Worm (Caenorhabditis elegans) whole organism, L2 larva: ENCODE data around the gene F58B4.3.
A peak's percentile ranks its signal among the peaks of the same experiment; 100 is the strongest.

Experiments
- C34F6.9 ChIP-seq: fragments of 150-350 bp; optimal IDR thresholded peaks from 2 replicates; lab custom pipeline; 2014; ENCODE audit warnings: missing biosample characterization, missing genetic modification characterization
- F13H6.1 ChIP-seq: sonication (generic microtip); optimal IDR thresholded peaks from 2 replicates; lab custom pipeline; 2016; ENCODE audit warnings: missing genetic modification characterization, missing compliant biosample characterization
- R02D3.7 ChIP-seq: fragments of 150-350 bp; optimal IDR thresholded peaks from 2 replicates; lab custom pipeline; 2014; ENCODE audit warnings: missing biosample characterization, missing genetic modification characterization
- Y55F3AM.14 ChIP-seq: fragments of 200-800 bp; sonication (Bioruptor generic); optimal IDR thresholded peaks from 2 replicates; lab custom pipeline; 2018; ENCODE audit warnings: mild to moderate bottlenecking, missing genetic modification characterization, missing compliant biosample characterization
- ZK546.5 ChIP-seq: sonication (generic microtip); optimal IDR thresholded peaks from 2 replicates; lab custom pipeline; 2017; ENCODE audit warnings: missing biosample characterization, missing genetic modification characterization
- alr-1 ChIP-seq: fragments of 150-350 bp; optimal IDR thresholded peaks from 2 replicates; lab custom pipeline; 2014; ENCODE audit warnings: missing biosample characterization, missing genetic modification characterization
- aly-2 ChIP-seq: fragments of 150-350 bp; optimal IDR thresholded peaks from 2 replicates; lab custom pipeline; 2014; ENCODE audit warnings: missing biosample characterization, missing genetic modification characterization
- ama-1 ChIP-seq: fragments of 150-350 bp; optimal IDR thresholded peaks from 2 replicates; lab custom pipeline; 2018; ENCODE audit warnings: inconsistent platforms
- blmp-1 ChIP-seq: sonication (generic microtip); optimal IDR thresholded peaks from 2 replicates; lab custom pipeline; 2017; ENCODE audit warnings: missing genetic modification characterization, mild to moderate bottlenecking, missing compliant biosample characterization, antibody characterized with exemption, moderate library complexity; ENCODE audit not compliant: insufficient read depth
- ceh-16 ChIP-seq: fragments of 150-350 bp; optimal IDR thresholded peaks from 2 replicates; lab custom pipeline; 2014; ENCODE audit warnings: missing biosample characterization, missing genetic modification characterization
- ceh-82 ChIP-seq: fragments of 150-350 bp; optimal IDR thresholded peaks from 2 replicates; lab custom pipeline; 2014; ENCODE audit warnings: missing biosample characterization, missing genetic modification characterization
- crh-2 ChIP-seq: sonication (generic microtip); optimal IDR thresholded peaks from 2 replicates; lab custom pipeline; 2017; ENCODE audit warnings: missing biosample characterization, missing genetic modification characterization
- dmd-4 ChIP-seq: sonication (generic microtip); optimal IDR thresholded peaks from 2 replicates; lab custom pipeline; 2017; ENCODE audit warnings: missing biosample characterization, missing genetic modification characterization
- egl-27 ChIP-seq: sonication (generic microtip); optimal IDR thresholded peaks from 3 replicates; lab custom pipeline; 2017; ENCODE audit warnings: missing biosample characterization, missing genetic modification reagents, missing genetic modification characterization
- elt-1 ChIP-seq: fragments of 150-350 bp; optimal IDR thresholded peaks from 2 replicates; lab custom pipeline; 2014; ENCODE audit warnings: missing biosample characterization, missing genetic modification characterization
- elt-3 ChIP-seq: sonication (generic microtip); optimal IDR thresholded peaks from 2 replicates; lab custom pipeline; 2017; ENCODE audit warnings: missing biosample characterization, missing genetic modification characterization
- fos-1 ChIP-seq: fragments of 150-350 bp; optimal IDR thresholded peaks from 2 replicates; lab custom pipeline; 2014; ENCODE audit warnings: missing biosample characterization, missing genetic modification characterization
- gmeb-1 ChIP-seq: fragments of 150-350 bp; optimal IDR thresholded peaks from 2 replicates; lab custom pipeline; 2014; ENCODE audit warnings: missing biosample characterization, missing genetic modification characterization
- lin-11 ChIP-seq: fragments of 150-350 bp; sonication (generic microtip); optimal IDR thresholded peaks from 2 replicates; lab custom pipeline; 2014; ENCODE audit warnings: missing biosample characterization, missing genetic modification characterization, inconsistent platforms, mixed read lengths
- lin-39 ChIP-seq: fragments of 150-350 bp; optimal IDR thresholded peaks from 2 replicates; lab custom pipeline; 2014; ENCODE audit warnings: missing biosample characterization, missing genetic modification reagents, missing genetic modification characterization
- lsy-2 ChIP-seq, 2 experiments: fragments of 150-350 bp in 1 of 2; sonication (generic microtip) in 1 of 2; optimal IDR thresholded peaks; 2 replicates each; lab custom pipeline; 2014 to 2017; ENCODE audit warnings: missing biosample characterization in 2 of 2, missing genetic modification characterization in 2 of 2
- mbf-1 ChIP-seq: sonication (generic microtip); optimal IDR thresholded peaks from 2 replicates; lab custom pipeline; 2017; ENCODE audit warnings: missing biosample characterization, missing genetic modification characterization
- mdl-1 ChIP-seq, 2 experiments: fragments of 150-350 bp in 1 of 2; sonication (generic microtip) in 1 of 2; optimal IDR thresholded peaks; 2 replicates each; lab custom pipeline; 2017; ENCODE audit warnings: missing biosample characterization in 2 of 2, missing genetic modification characterization in 2 of 2
- nhr-11 ChIP-seq: fragments of 150-350 bp; optimal IDR thresholded peaks from 2 replicates; lab custom pipeline; 2014; ENCODE audit warnings: missing biosample characterization, missing genetic modification characterization
- nhr-12 ChIP-seq: fragments of 150-350 bp; optimal IDR thresholded peaks from 2 replicates; lab custom pipeline; 2014; ENCODE audit warnings: missing biosample characterization, missing genetic modification characterization
- nhr-129 ChIP-seq: fragments of 150-350 bp; optimal IDR thresholded peaks from 2 replicates; lab custom pipeline; 2014; ENCODE audit warnings: missing biosample characterization, missing genetic modification characterization
- nhr-21 ChIP-seq: fragments of 150-350 bp; optimal IDR thresholded peaks from 2 replicates; lab custom pipeline; 2014; ENCODE audit warnings: missing biosample characterization, missing genetic modification characterization
- nhr-23 ChIP-seq: fragments of 150-350 bp; optimal IDR thresholded peaks from 2 replicates; lab custom pipeline; 2014; ENCODE audit warnings: missing biosample characterization, missing genetic modification reagents, missing genetic modification characterization
- nhr-237 ChIP-seq: fragments of 150-350 bp; optimal IDR thresholded peaks from 2 replicates; lab custom pipeline; 2014; ENCODE audit warnings: missing biosample characterization, missing genetic modification characterization
- nhr-25 ChIP-seq: fragments of 150-350 bp; sonication (generic microtip); optimal IDR thresholded peaks from 3 replicates; lab custom pipeline; 2014; ENCODE audit warnings: missing biosample characterization, missing genetic modification characterization
- nhr-6 ChIP-seq: fragments of 150-350 bp; optimal IDR thresholded peaks from 2 replicates; lab custom pipeline; 2014; ENCODE audit warnings: missing biosample characterization, missing genetic modification characterization
- peb-1 ChIP-seq: fragments of 150-350 bp; optimal IDR thresholded peaks from 2 replicates; lab custom pipeline; 2014; ENCODE audit warnings: missing biosample characterization, missing genetic modification characterization
- sem-4 ChIP-seq: fragments of 150-350 bp; optimal IDR thresholded peaks from 2 replicates; lab custom pipeline; 2014; ENCODE audit warnings: missing biosample characterization, missing genetic modification reagents, missing genetic modification characterization
- skn-1 ChIP-seq: sonication (generic microtip); optimal IDR thresholded peaks from 2 replicates; lab custom pipeline; 2017; ENCODE audit warnings: missing biosample characterization, missing genetic modification characterization
- sma-3 ChIP-seq: sonication (generic microtip); optimal IDR thresholded peaks from 2 replicates; lab custom pipeline; 2016; ENCODE audit warnings: missing genetic modification reagents, missing genetic modification characterization, missing compliant biosample characterization
- sma-9 ChIP-seq, 2 experiments: fragments of 150-350 bp in 1 of 2; sonication (generic microtip) in 1 of 2; optimal IDR thresholded peaks; 2 replicates each; lab custom pipeline; 2014 to 2016; ENCODE audit warnings: missing genetic modification characterization in 2 of 2, mild to moderate bottlenecking in 1 of 2, missing biosample characterization in 1 of 2, missing compliant biosample characterization in 1 of 2, missing genetic modification reagents in 1 of 2, moderate library complexity in 1 of 2
- snpc-4 ChIP-seq: fragments of 150-350 bp; optimal IDR thresholded peaks from 2 replicates; lab custom pipeline; 2014; ENCODE audit warnings: missing biosample characterization, missing genetic modification characterization
- unc-39 ChIP-seq: fragments of 150-350 bp; optimal IDR thresholded peaks from 2 replicates; lab custom pipeline; 2014; ENCODE audit warnings: missing biosample characterization, missing genetic modification characterization
- unc-55 ChIP-seq: fragments of 150-350 bp; sonication (generic microtip); optimal IDR thresholded peaks from 3 replicates; lab custom pipeline; 2014; ENCODE audit warnings: missing biosample characterization, missing genetic modification reagents, missing genetic modification characterization
- unc-62 ChIP-seq: fragments of 150-350 bp; optimal IDR thresholded peaks from 2 replicates; lab custom pipeline; 2014; ENCODE audit warnings: missing biosample characterization, missing genetic modification reagents, missing genetic modification characterization
- ztf-1 ChIP-seq: fragments of 200-800 bp; sonication (Bioruptor generic); conservative IDR thresholded peaks from 2 replicates; pipeline ENCODE4 v1.3.6; 2022; ENCODE audit warnings: missing genetic modification characterization, missing compliant biosample characterization
- ztf-11 ChIP-seq: sonication (generic microtip); optimal IDR thresholded peaks from 2 replicates; lab custom pipeline; 2017; ENCODE audit warnings: missing biosample characterization, missing genetic modification characterization
- ztf-4 ChIP-seq: fragments of 150-350 bp; optimal IDR thresholded peaks from 2 replicates; lab custom pipeline; 2014; ENCODE audit warnings: missing biosample characterization, missing genetic modification characterization

Gene F58B4.3

ce11 chrV:10889774-10890173, 39.8 kb upstream of the F58B4.3 start:
- TF ChIP-seq ztf-11 (tag; lab: Kevin White, UChicago), result no peak
- no peak for TF ChIP-seq egl-27 (tag; lab: Kevin White, UChicago)
- TF ChIP-seq ama-1 (lab: Kevin White, UChicago), result peak; percentile 47

- TF ChIP-seq R02D3.7 (no peak), unc-62 (no peak), nhr-21 (tag; lab: Kevin White, UChicago) (peak; percentile 64), egl-27 (tag; lab: Kevin White, UChicago) (no peak), ceh-82 (tag; lab: Kevin White, UChicago) (no peak), ceh-16 (no peak), sma-3 (peak; percentile 6), elt-3 (no peak), dmd-4 (no peak), crh-2 (peak; percentile 34), elt-1 (tag; lab: Kevin White, UChicago) (no peak), nhr-25 (peak; percentile 42), snpc-4 (no peak), aly-2 (tag; lab: Kevin White, UChicago) (no peak), sem-4 (tag; lab: Kevin White, UChicago) (no peak), ztf-1 (GFP tag; lab: Robert Waterston, UW) (no peak), lin-11 (tag; lab: Kevin White, UChicago) (no peak), Y55F3AM.14 (GFP tag; lab: Kevin White, UChicago) (no peak), ZK546.5 (tag; lab: Kevin White, UChicago) (no peak), alr-1 (tag; lab: Kevin White, UChicago) (no peak), mdl-1 (tag; optimal IDR thresholded peaks at IDR 0.05; lab: Kevin White, UChicago) (no peak), mbf-1 (tag; lab: Kevin White, UChicago) (no peak), skn-1 (no peak), unc-39 (no peak), F13H6.1 (tag; lab: Kevin White, UChicago) (peak; percentile 16), nhr-129 (tag; lab: Kevin White, UChicago) (peak; percentile 73), fos-1 (tag; lab: Kevin White, UChicago) (peak; percentile 61), sma-9 (GFP tag; optimal IDR thresholded peaks at IDR 0.05; lab: Kevin White, UChicago) (peak; percentile 18), sma-9 (tag; optimal IDR thresholded peaks at IDR 0.05; lab: Kevin White, UChicago) (no peak), nhr-23 (no peak), peb-1 (tag; lab: Kevin White, UChicago) (no peak), lin-39 (tag; lab: Kevin White, UChicago) (no peak), ztf-4 (no peak), nhr-237 (tag; lab: Kevin White, UChicago) (no peak), blmp-1 (tag; lab: Kevin White, UChicago) (peak; percentile 13), lsy-2 (tag; optimal IDR thresholded peaks at IDR 0.05; lab: Kevin White, UChicago) (peak in 1 of 2 experiments; percentile 55), nhr-6 (tag; lab: Kevin White, UChicago) (no peak), nhr-12 (tag; lab: Kevin White, UChicago) (no peak), unc-55 (GFP tag; lab: Kevin White, UChicago) (peak; percentile 20), nhr-11 (tag; lab: Kevin White, UChicago) (no peak), gmeb-1 (peak; percentile 51), C34F6.9 (peak; percentile 49), ztf-11 (tag; lab: Kevin White, UChicago) (no peak), ama-1 (lab: Kevin White, UChicago) (no peak)
Observed at ce11 chrV:10890980-10891379, 38.6 kb upstream of the F58B4.3 start, which contains the start of gene F32D8.12. TSS of gene F32D8.12 (minus strand) at chrV:10891027.
